Worm (Caenorhabditis elegans) whole organism, young adult: Measurements from ENCODE around the gene acr-2.

Experiments
- B0261.1 ChIP-seq: sonication (generic microtip); optimal IDR thresholded peaks from 2 replicates; lab custom pipeline; 2016; ENCODE audit warnings: mild to moderate bottlenecking, missing genetic modification characterization, moderate library complexity, missing compliant biosample characterization
- C06A6.2 ChIP-seq: fragments of 200-800 bp; sonication (Bioruptor generic); conservative IDR thresholded peaks from 2 replicates; pipeline ENCODE4 v1.3.6; 2022; ENCODE audit warnings: missing genetic modification characterization, missing compliant biosample characterization
- F37B4.10 ChIP-seq: fragments of 200-800 bp; sonication (Bioruptor generic); IDR thresholded peaks from 2 replicates; pipeline ENCODE4 v1.3.6; 2022; ENCODE audit warnings: missing genetic modification characterization, missing compliant biosample characterization
- F52B5.7 ChIP-seq: sonication (generic microtip); optimal IDR thresholded peaks from 2 replicates; lab custom pipeline; 2016; ENCODE audit warnings: mild to moderate bottlenecking, missing genetic modification characterization, missing compliant biosample characterization
- ZK185.1 ChIP-seq: sonication (generic microtip); optimal IDR thresholded peaks from 2 replicates; lab custom pipeline; 2016; ENCODE audit warnings: mild to moderate bottlenecking, missing genetic modification characterization, missing compliant biosample characterization; ENCODE audit not compliant: poor library complexity, severe bottlenecking
- ama-1 ChIP-seq, 3 experiments: fragments of 150-350 bp in 1 of 3; sonication (generic microtip) in 2 of 3; optimal IDR thresholded peaks; 2 replicates each; lab custom pipeline; 2014 to 2018; ENCODE audit warnings: missing biosample characterization in 2 of 3, missing genetic modification characterization in 2 of 3, missing genetic modification reagents in 2 of 3
- atf-7 ChIP-seq: sonication (generic microtip); optimal IDR thresholded peaks from 2 replicates; lab custom pipeline; 2017; ENCODE audit warnings: mild to moderate bottlenecking, missing genetic modification characterization, missing compliant biosample characterization
- attf-3 ChIP-seq: fragments of 200-800 bp; sonication (Bioruptor generic); conservative IDR thresholded peaks from 2 replicates; pipeline ENCODE4 v1.3.6; 2022; ENCODE audit warnings: missing genetic modification reagents, missing genetic modification characterization, missing compliant biosample characterization
- bed-2 ChIP-seq: fragments of 200-800 bp; sonication (Bioruptor generic); IDR thresholded peaks from 2 replicates; pipeline ENCODE4 v1.3.6; 2022; ENCODE audit warnings: missing genetic modification reagents, missing genetic modification characterization, missing compliant biosample characterization
- cebp-1 ChIP-seq, 2 experiments: fragments of 200-800 bp in 1 of 2; sonication (Bioruptor generic) in 1 of 2; sonication (generic microtip) in 1 of 2; IDR thresholded peaks in 1 of 2; optimal IDR thresholded peaks in 1 of 2; 2 replicates each; pipeline versions ENCODE4 v1.3.6 to Lab custom; 2017 to 2022; ENCODE audit warnings: missing compliant biosample characterization in 2 of 2, missing genetic modification characterization in 2 of 2, mild to moderate bottlenecking in 1 of 2, missing genetic modification reagents in 1 of 2, moderate library complexity in 1 of 2
- ceh-27 ChIP-seq: fragments of 200-800 bp; sonication (Bioruptor generic); optimal IDR thresholded peaks from 2 replicates; lab custom pipeline; 2018; ENCODE audit warnings: mild to moderate bottlenecking, missing genetic modification characterization, moderate library complexity, missing compliant biosample characterization
- ceh-91 ChIP-seq: fragments of 200-800 bp; sonication (Bioruptor generic); IDR thresholded peaks from 2 replicates; pipeline ENCODE4 v1.3.6; 2022; ENCODE audit warnings: missing genetic modification reagents, missing genetic modification characterization, missing compliant biosample characterization
- chd-7 ChIP-seq: sonication (generic microtip); optimal IDR thresholded peaks from 2 replicates; lab custom pipeline; 2016; ENCODE audit warnings: mild to moderate bottlenecking, missing genetic modification characterization, moderate library complexity, missing compliant biosample characterization
- dox-1 ChIP-seq: fragments of 200-800 bp; sonication (Bioruptor generic); IDR thresholded peaks from 2 replicates; pipeline ENCODE4 v1.3.6; 2022; ENCODE audit warnings: missing genetic modification reagents, missing genetic modification characterization, missing compliant biosample characterization
- dpff-1 ChIP-seq: sonication (generic microtip); optimal IDR thresholded peaks from 2 replicates; lab custom pipeline; 2017; ENCODE audit warnings: mild to moderate bottlenecking, missing genetic modification characterization, missing compliant biosample characterization
- ekl-4 ChIP-seq: fragments of 200-800 bp; sonication (Bioruptor generic); IDR thresholded peaks from 2 replicates; pipeline ENCODE4 v1.3.6; 2022; ENCODE audit warnings: missing genetic modification reagents, missing genetic modification characterization, missing compliant biosample characterization
- gei-17 ChIP-seq: fragments of 200-800 bp; sonication (Bioruptor generic); optimal IDR thresholded peaks from 2 replicates; lab custom pipeline; 2018; ENCODE audit warnings: mild to moderate bottlenecking, missing genetic modification characterization, missing compliant biosample characterization
- hmg-1.2 ChIP-seq: fragments of 200-800 bp; sonication (Bioruptor generic); IDR thresholded peaks from 2 replicates; pipeline ENCODE4 v1.3.6; 2022; ENCODE audit warnings: missing genetic modification reagents, missing genetic modification characterization, missing compliant biosample characterization
- hmg-20 ChIP-seq: fragments of 200-800 bp; sonication (Bioruptor generic); IDR thresholded peaks from 2 replicates; pipeline ENCODE4 v1.3.6; 2022; ENCODE audit warnings: missing genetic modification reagents, missing genetic modification characterization, missing compliant biosample characterization
- lin-54 ChIP-seq: fragments of 200-800 bp; sonication (Bioruptor generic); optimal IDR thresholded peaks from 2 replicates; lab custom pipeline; 2018; ENCODE audit warnings: mild to moderate bottlenecking, missing genetic modification characterization, missing compliant biosample characterization
- lsl-1 ChIP-seq: fragments of 200-800 bp; sonication (Bioruptor generic); optimal IDR thresholded peaks from 2 replicates; lab custom pipeline; 2018; ENCODE audit warnings: mild to moderate bottlenecking, missing genetic modification characterization, moderate library complexity, missing compliant biosample characterization
- lsy-27 ChIP-seq: sonication (generic microtip); optimal IDR thresholded peaks from 2 replicates; lab custom pipeline; 2017; ENCODE audit warnings: missing genetic modification characterization, mild to moderate bottlenecking, missing compliant biosample characterization, antibody characterized with exemption, missing genotype, borderline replicate concordance; ENCODE audit not compliant: insufficient read depth
- madf-3 ChIP-seq: fragments of 200-800 bp; sonication (Bioruptor generic); IDR thresholded peaks from 2 replicates; pipeline ENCODE4 v1.3.6; 2022; ENCODE audit warnings: missing genetic modification reagents, missing genetic modification characterization, missing compliant biosample characterization
- madf-6 ChIP-seq: fragments of 200-800 bp; sonication (Bioruptor generic); IDR thresholded peaks from 2 replicates; pipeline ENCODE4 v1.3.6; 2022; ENCODE audit warnings: missing genetic modification reagents, missing genetic modification characterization, missing compliant biosample characterization
- mcd-1 ChIP-seq: fragments of 200-800 bp; sonication (Bioruptor generic); IDR thresholded peaks from 2 replicates; pipeline ENCODE4 v1.3.6; 2022; ENCODE audit warnings: missing genetic modification reagents, missing genetic modification characterization, missing compliant biosample characterization
- nhr-120 ChIP-seq: fragments of 200-800 bp; sonication (Bioruptor generic); IDR thresholded peaks from 2 replicates; pipeline ENCODE4 v1.3.6; 2022; ENCODE audit warnings: missing genetic modification characterization, missing compliant biosample characterization
- nhr-179 ChIP-seq: sonication (generic microtip); optimal IDR thresholded peaks from 2 replicates; lab custom pipeline; 2016; ENCODE audit warnings: mild to moderate bottlenecking, missing genetic modification characterization, missing compliant biosample characterization
- nhr-80 ChIP-seq: sonication (generic microtip); optimal IDR thresholded peaks from 2 replicates; lab custom pipeline; 2016; ENCODE audit warnings: missing genetic modification characterization, missing compliant biosample characterization
- rcor-1 ChIP-seq: fragments of 200-800 bp; sonication (Bioruptor generic); IDR thresholded peaks from 2 replicates; pipeline ENCODE4 v1.3.6; 2022; ENCODE audit warnings: missing genetic modification reagents, missing genetic modification characterization, missing compliant biosample characterization
- snpc-1.1 ChIP-seq: sonication (generic microtip); optimal IDR thresholded peaks from 2 replicates; lab custom pipeline; 2017; ENCODE audit warnings: missing genetic modification characterization, mild to moderate bottlenecking, missing compliant biosample characterization, antibody characterized with exemption, moderate library complexity, missing genotype, missing genetic modification reagents; ENCODE audit not compliant: insufficient read depth
- sptf-2 ChIP-seq: fragments of 200-800 bp; sonication (Bioruptor generic); optimal IDR thresholded peaks from 2 replicates; lab custom pipeline; 2018; ENCODE audit warnings: mild to moderate bottlenecking, missing genetic modification characterization, missing compliant biosample characterization
- tbx-9 ChIP-seq: sonication (generic microtip); optimal IDR thresholded peaks from 2 replicates; lab custom pipeline; 2016; ENCODE audit warnings: borderline replicate concordance, missing genetic modification characterization, inconsistent platforms, missing compliant biosample characterization
- unc-130 ChIP-seq: sonication (generic microtip); optimal IDR thresholded peaks from 2 replicates; lab custom pipeline; 2016; ENCODE audit warnings: missing genetic modification reagents, missing genetic modification characterization, missing compliant biosample characterization
- unc-62 ChIP-seq: fragments of 150-350 bp; optimal IDR thresholded peaks from 2 replicates; lab custom pipeline; 2014; ENCODE audit warnings: missing biosample characterization, missing genetic modification reagents, missing genetic modification characterization
- ztf-26 ChIP-seq: sonication (generic microtip); optimal IDR thresholded peaks from 2 replicates; lab custom pipeline; 2017; ENCODE audit warnings: missing genetic modification characterization, missing compliant biosample characterization
- ztf-28 ChIP-seq: fragments of 200-800 bp; sonication (Bioruptor generic); IDR thresholded peaks from 2 replicates; pipeline ENCODE4 v1.3.6; 2022; ENCODE audit warnings: missing genetic modification reagents, missing genetic modification characterization, missing compliant biosample characterization
- ztf-6 ChIP-seq: fragments of 200-800 bp; sonication (Bioruptor generic); IDR thresholded peaks from 2 replicates; pipeline ENCODE4 v1.3.6; 2022; ENCODE audit warnings: missing genetic modification reagents, missing genetic modification characterization, missing compliant biosample characterization

Gene acr-2

ce11 chrX:6674333-6674919 is 27.9 kb upstream of the acr-2 start, which contains the start of gene F38B6.4:
Gene F38B6.4, plus strand, starts transcription at chrX:6674869.
- no peak for TF ChIP-seq ZK185.1 (tag; lab: Kevin White, UChicago)
- peak; percentile 63 for TF ChIP-seq nhr-80 (tag; lab: Kevin White, UChicago)
- no peak for TF ChIP-seq ztf-26 (tag; lab: Kevin White, UChicago)
- no peak for TF ChIP-seq ztf-6 (GFP tag; lab: Robert Waterston, UW)

ce11 chrX:6682683-6683082 is 19.7 kb upstream of the acr-2 start, which contains the start of gene F38B6.8:
Gene F38B6.8, minus strand, starts transcription at chrX:6682783.
- TF ChIP-seq nhr-120 (GFP tag; lab: Robert Waterston, UW): no peak
- TF ChIP-seq lsy-27 (tag; lab: Kevin White, UChicago): no peak
- TF ChIP-seq snpc-1.1: no peak
- no peak for TF ChIP-seq hmg-20 (GFP tag; lab: Robert Waterston, UW)
- no peak for TF ChIP-seq lin-54
- TF ChIP-seq hmg-1.2 (GFP tag; lab: Robert Waterston, UW): no peak
- TF ChIP-seq madf-6 (GFP tag; lab: Robert Waterston, UW): no peak
- TF ChIP-seq ama-1 (optimal IDR thresholded peaks at IDR 0.05; lab: Kevin White, UChicago): no peak
- TF ChIP-seq ama-1 (GFP tag; optimal IDR thresholded peaks at IDR 0.05; lab: Kevin White, UChicago): no peak
- no peak for TF ChIP-seq C06A6.2 (GFP tag; lab: Robert Waterston, UW)
- TF ChIP-seq dpff-1 (tag; lab: Kevin White, UChicago): no peak
- TF ChIP-seq F37B4.10 (GFP tag; lab: Robert Waterston, UW): no peak
- TF ChIP-seq unc-130 (GFP tag; lab: Kevin White, UChicago): no peak
- no peak for TF ChIP-seq unc-62
- no peak for TF ChIP-seq madf-3 (GFP tag; lab: Robert Waterston, UW)
- TF ChIP-seq nhr-80 (tag; lab: Kevin White, UChicago): no peak
- no peak for TF ChIP-seq ceh-91 (GFP tag; lab: Robert Waterston, UW)
- no peak for TF ChIP-seq F52B5.7 (tag; lab: Kevin White, UChicago)
- TF ChIP-seq bed-2 (GFP tag; lab: Robert Waterston, UW): no peak
- TF ChIP-seq lsl-1: no peak
- TF ChIP-seq attf-3 (GFP tag; lab: Robert Waterston, UW): no peak

- TF ChIP-seq F37B4.10 (GFP tag; lab: Robert Waterston, UW): no peak
- no peak for TF ChIP-seq dox-1
- no peak for TF ChIP-seq ZK185.1 (tag; lab: Kevin White, UChicago)
- TF ChIP-seq sptf-2: no peak
- no peak for TF ChIP-seq rcor-1 (GFP tag; lab: Robert Waterston, UW)
- no peak for TF ChIP-seq atf-7 (tag; lab: Kevin White, UChicago)
- no peak for TF ChIP-seq ceh-27 (GFP tag; lab: Kevin White, UChicago)
- no peak for TF ChIP-seq mcd-1 (GFP tag; lab: Robert Waterston, UW)
- TF ChIP-seq cebp-1 (GFP tag; IDR thresholded peaks at IDR 0.05; lab: Robert Waterston, UW): no peak
- no peak for TF ChIP-seq cebp-1 (tag; optimal IDR thresholded peaks at IDR 0.05; lab: Kevin White, UChicago)
- TF ChIP-seq B0261.1: no peak
- TF ChIP-seq lin-54: no peak
- TF ChIP-seq bed-2 (GFP tag; lab: Robert Waterston, UW): no peak
- TF ChIP-seq gei-17 (GFP tag; lab: Kevin White, UChicago): no peak
- no peak for TF ChIP-seq ekl-4 (GFP tag; lab: Robert Waterston, UW)
- TF ChIP-seq snpc-1.1: no peak
- no peak for TF ChIP-seq chd-7 (tag; lab: Kevin White, UChicago)
- TF ChIP-seq nhr-179 (tag; lab: Kevin White, UChicago): no peak
- no peak for TF ChIP-seq dpff-1 (tag; lab: Kevin White, UChicago)
- TF ChIP-seq ztf-28 (GFP tag; lab: Robert Waterston, UW): no peak
- TF ChIP-seq tbx-9 (tag; lab: Kevin White, UChicago): no peak
- TF ChIP-seq, all 124 proteins: peak for 0
These were observed 15.0 kb upstream of the acr-2 start for ce11 chrX:6687345-6687744.
